Fruit fly (Drosophila melanogaster): ENCODE measurements around the gene CG13599.

CG13599 gene

dm6 chr3R:23887096-23887421, 44.4 kb upstream of the CG13599 start (continued):
- TF ChIP-seq CG18764 (GFP tag; optimal IDR thresholded peaks at IDR 0.05) (peak; percentile 86), mirr (GFP tag; optimal IDR thresholded peaks at IDR 0.05) (no peak), ATbp (GFP tag; optimal IDR thresholded peaks at IDR 0.05) (peak; percentile 90), Side (GFP tag; optimal IDR thresholded peaks at IDR 0.05) (no peak), CG5245 (GFP tag; optimal IDR thresholded peaks at IDR 0.05) (peak; percentile 88), kni (GFP tag; optimal IDR thresholded peaks at IDR 0.05) (no peak), gro (GFP tag; optimal IDR thresholded peaks at IDR 0.05) (no peak), CG1832 (GFP tag; optimal IDR thresholded peaks at IDR 0.05) (no peak), her (GFP tag; optimal IDR thresholded peaks at IDR 0.05) (no peak), CG13775 (GFP tag; optimal IDR thresholded peaks at IDR 0.05) (peak; percentile 88), Mrtf (GFP tag; IDR thresholded peaks at IDR 0.05) (peak; percentile 85; the same call in 2 of the 3 replicates), Nf-YC (tag; optimal IDR thresholded peaks at IDR 0.05) (peak; percentile 46), CG12942 (GFP tag; optimal IDR thresholded peaks at IDR 0.05) (peak; percentile 84), wek (GFP tag; optimal IDR thresholded peaks at IDR 0.05) (peak; percentile 13), CG2120 (GFP tag; optimal IDR thresholded peaks at IDR 0.05) (peak; percentile 25), CG6689 (GFP tag; IDR thresholded peaks at IDR 0.05) (peak; percentile 66), CG9817 (tag; optimal IDR thresholded peaks at IDR 0.05) (peak; percentile 85), exex (tag; optimal IDR thresholded peaks at IDR 0.05) (peak; percentile 34), oc (tag; optimal IDR thresholded peaks at IDR 0.05) (peak; percentile 96), CG7963 (GFP tag; IDR thresholded peaks at IDR 0.05; ENCODE audit: partially characterized antibody) (no peak), br (optimal IDR thresholded peaks at IDR 0.05) (no peak), CG14667 (GFP tag; IDR thresholded peaks at IDR 0.05) (peak; percentile 93), CG14050 (GFP tag; IDR thresholded peaks at IDR 0.05) (peak; percentile 85), Neu2 (GFP tag; optimal IDR thresholded peaks at IDR 0.05; ENCODE audit: borderline replicate concordance) (no peak), CG18011 (GFP tag; optimal IDR thresholded peaks at IDR 0.05) (peak; percentile 40), wor (GFP tag; IDR thresholded peaks at IDR 0.05) (peak; percentile 90), nmo (GFP tag; optimal IDR thresholded peaks at IDR 0.05) (peak; percentile 98), CG6854 (GFP tag; optimal IDR thresholded peaks at IDR 0.05) (peak; percentile 69), slbo (GFP tag; IDR thresholded peaks at IDR 0.05) (peak; percentile 84), Atf-2 (GFP tag; optimal IDR thresholded peaks at IDR 0.05) (peak; percentile 35), Sry-δ (GFP tag; optimal IDR thresholded peaks at IDR 0.05) (no peak), tgo (GFP tag; IDR thresholded peaks at IDR 0.05) (peak; percentile 91), sqz (GFP tag; optimal IDR thresholded peaks at IDR 0.05) (peak; percentile 92), CG12071 (GFP tag; optimal IDR thresholded peaks at IDR 0.05) (peak; percentile 68), CG14710 (tag; optimal IDR thresholded peaks at IDR 0.05) (peak; percentile 98), pb (GFP tag; optimal IDR thresholded peaks at IDR 0.05) (no peak), ac (GFP tag; optimal IDR thresholded peaks at IDR 0.05) (peak; percentile 84), usp (GFP tag; optimal IDR thresholded peaks at IDR 0.05) (no peak), CG7928 (GFP tag; optimal IDR thresholded peaks at IDR 0.05) (peak; percentile 15), CG7372 (GFP tag; IDR thresholded peaks at IDR 0.05) (peak; percentile 87), E2f2 (GFP tag; IDR thresholded peaks at IDR 0.05) (peak; percentile 74), shn (GFP tag; optimal IDR thresholded peaks at IDR 0.05) (no peak), Jarid2 (GFP tag; optimal IDR thresholded peaks at IDR 0.05) (peak; percentile 71), H2.0 (GFP tag; IDR thresholded peaks at IDR 0.05) (peak; percentile 94), Scr (GFP tag; IDR thresholded peaks at IDR 0.05; ENCODE audit: partially characterized antibody) (no peak), Lpt (GFP tag; optimal IDR thresholded peaks at IDR 0.05) (no peak), salm (tag; optimal IDR thresholded peaks at IDR 0.05) (peak; percentile 89), Ets65A (GFP tag) (no peak), Hsf (GFP tag; optimal IDR thresholded peaks at IDR 0.05) (peak; percentile 75), Dek (tag; optimal IDR thresholded peaks at IDR 0.05) (peak; percentile 84), CG30403 (GFP tag; optimal IDR thresholded peaks at IDR 0.05) (peak; percentile 89), az2 (GFP tag; optimal IDR thresholded peaks at IDR 0.05) (peak; percentile 94), CG17829 (tag; optimal IDR thresholded peaks at IDR 0.05) (peak; percentile 98)
